Worm (Caenorhabditis elegans) whole organism, L4 larva: ENCODE results near the gene C08F8.15.

ENCODE experiments used
- R02D3.7 ChIP-seq: fragments of 150-350 bp; sonication (generic microtip); optimal IDR thresholded peaks from 3 replicates; lab custom pipeline; 2014; ENCODE audit warnings: missing biosample characterization, missing genetic modification characterization
- daf-19 ChIP-seq: fragments of 200-800 bp; sonication (Bioruptor generic); conservative IDR thresholded peaks from 2 replicates; pipeline ENCODE4 v1.3.6; 2022; ENCODE audit warnings: missing genetic modification characterization, missing compliant biosample characterization
- fkh-10 ChIP-seq: fragments of 150-350 bp; optimal IDR thresholded peaks from 2 replicates; lab custom pipeline; 2014; ENCODE audit warnings: missing biosample characterization, missing genetic modification reagents, missing genetic modification characterization
- hlh-30 ChIP-seq: sonication (generic microtip); optimal IDR thresholded peaks from 2 replicates; lab custom pipeline; 2017; ENCODE audit warnings: antibody characterized with exemption, mild to moderate bottlenecking, missing genetic modification characterization, missing compliant biosample characterization; ENCODE audit not compliant: insufficient read depth
- jun-1 ChIP-seq: fragments of 150-350 bp; optimal IDR thresholded peaks from 2 replicates; lab custom pipeline; 2014; ENCODE audit warnings: missing biosample characterization, missing genetic modification reagents, missing genetic modification characterization
- lin-13 ChIP-seq: fragments of 150-350 bp; optimal IDR thresholded peaks from 2 replicates; lab custom pipeline; 2014; ENCODE audit warnings: missing biosample characterization, missing genetic modification reagents, missing genetic modification characterization
- lir-3 ChIP-seq: sonication (generic microtip); optimal IDR thresholded peaks from 2 replicates; lab custom pipeline; 2016; ENCODE audit warnings: mild to moderate bottlenecking, missing genetic modification characterization, missing compliant biosample characterization
- mdt-29 ChIP-seq: fragments of 200-800 bp; sonication (Bioruptor generic); IDR thresholded peaks from 2 replicates; pipeline ENCODE4 v1.3.6; 2022; ENCODE audit warnings: missing genetic modification reagents, missing genetic modification characterization, missing compliant biosample characterization
- mep-1 ChIP-seq: fragments of 150-350 bp; sonication (generic microtip); optimal IDR thresholded peaks from 3 replicates; lab custom pipeline; 2014; ENCODE audit warnings: missing biosample characterization, missing genetic modification characterization
- nhr-10 ChIP-seq: fragments of 150-350 bp; optimal IDR thresholded peaks from 2 replicates; lab custom pipeline; 2014; ENCODE audit warnings: missing biosample characterization, missing genetic modification characterization
- nhr-111 ChIP-seq: fragments of 200-800 bp; sonication (Bioruptor generic); optimal IDR thresholded peaks from 2 replicates; lab custom pipeline; 2018; ENCODE audit warnings: mild to moderate bottlenecking, missing genetic modification characterization, missing compliant biosample characterization
- pha-4 ChIP-seq, 2 experiments: fragments of 150-350 bp in 1 of 2; fragments of 200-800 bp in 1 of 2; sonication (Bioruptor generic) in 1 of 2; IDR thresholded peaks in 1 of 2; optimal IDR thresholded peaks in 1 of 2; 2 replicates each; pipeline versions ENCODE4 v1.3.6 to Lab custom; 2014 to 2022; ENCODE audit warnings: missing genetic modification characterization in 2 of 2, missing genetic modification reagents in 2 of 2, missing biosample characterization in 1 of 2, missing compliant biosample characterization in 1 of 2
- snpc-4 ChIP-seq: fragments of 150-350 bp; optimal IDR thresholded peaks from 2 replicates; lab custom pipeline; 2014; ENCODE audit warnings: missing biosample characterization, missing genetic modification characterization
- zag-1 ChIP-seq: fragments of 150-350 bp; optimal IDR thresholded peaks from 2 replicates; lab custom pipeline; 2014; ENCODE audit warnings: missing biosample characterization, missing genetic modification characterization

ce11 chrIV:11180077-11180476 is 19.5 kb upstream of the C08F8.15 start:
- TF ChIP-seq fkh-10 (GFP tag; lab: Kevin White, UChicago): no peak
- TF ChIP-seq zag-1: no peak
- TF ChIP-seq R02D3.7: no peak
- no peak for TF ChIP-seq snpc-4 (tag; lab: Kevin White, UChicago)
- no peak for TF ChIP-seq lir-3 (tag; lab: Kevin White, UChicago)
- TF ChIP-seq daf-19 (GFP tag; lab: Robert Waterston, UW): no peak
- no peak for TF ChIP-seq lin-13 (GFP tag; lab: Kevin White, UChicago)
- TF ChIP-seq nhr-10: no peak
- TF ChIP-seq pha-4 (GFP tag; IDR thresholded peaks at IDR 0.05; lab: Robert Waterston, UW): no peak
- no peak for TF ChIP-seq pha-4 (tag; optimal IDR thresholded peaks at IDR 0.05; lab: Kevin White, UChicago)
- TF ChIP-seq nhr-111 (GFP tag; lab: Kevin White, UChicago): no peak
- TF ChIP-seq mdt-29: no peak
- no peak for TF ChIP-seq mep-1 (tag; lab: Kevin White, UChicago)
- no peak for TF ChIP-seq hlh-30 (tag; lab: Kevin White, UChicago)
- TF ChIP-seq jun-1 (tag; lab: Kevin White, UChicago): no peak
